Fruit fly (Drosophila melanogaster) Kc167 (cell line): Measurements from ENCODE around the gene Gr64f.

Source experiments
- Myc ChIP-seq: fragments of >200 bp; optimal IDR thresholded peaks from 2 replicates; lab custom pipeline; 2017; ENCODE audit warnings: missing external identifiers
- Sin3A ChIP-seq: fragments of >200 bp; optimal IDR thresholded peaks from 2 replicates; lab custom pipeline; 2018; ENCODE audit warnings: missing external identifiers
- h ChIP-seq: fragments of >200 bp; optimal IDR thresholded peaks from 3 replicates; lab custom pipeline; 2018; ENCODE audit warnings: missing external identifiers
- insv ChIP-seq: fragments of >200 bp; optimal IDR thresholded peaks from 3 replicates; lab custom pipeline; 2018; ENCODE audit warnings: missing external identifiers
- psq ChIP-seq: fragments of >200 bp; optimal IDR thresholded peaks from 2 replicates; lab custom pipeline; 2017; ENCODE audit warnings: missing external identifiers
- ttk ChIP-seq: sonication (Bioruptor generic); optimal IDR thresholded peaks from 2 replicates; lab custom pipeline; 2017; ENCODE audit warnings: missing external identifiers

Gene Gr64f

DNA sequence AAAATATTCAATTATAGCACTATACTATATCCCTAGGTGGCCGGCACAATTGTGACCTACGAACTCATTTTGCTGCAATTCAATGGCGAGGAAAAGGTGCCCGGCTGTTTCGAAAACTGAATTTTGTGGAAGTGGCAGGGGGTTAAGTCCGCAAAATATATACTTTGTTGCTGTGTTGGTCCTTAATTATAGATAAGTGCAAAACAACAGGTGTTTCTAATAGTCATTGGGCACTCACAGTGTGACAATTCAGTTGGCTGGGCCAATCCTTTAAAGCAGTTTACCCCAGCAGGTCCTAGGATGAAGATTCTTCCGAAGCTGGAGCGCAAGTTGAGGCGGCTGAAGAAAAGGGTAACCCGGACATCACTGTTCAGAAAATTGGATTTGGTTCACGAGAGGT is at the start of gene Gr64f:
Gr64f (plus strand) TSS at position 301 of the 400 bp plus-strand sequence.
- TF ChIP-seq insv (lab: Kevin White, UChicago) (no peak), h (lab: Kevin White, UChicago) (no peak), ttk (lab: Kevin White, UChicago) (no peak), psq (lab: Kevin White, UChicago) (no peak), Myc (lab: Kevin White, UChicago) (no peak), Sin3A (no peak)

dm6 chr3L:3995554-3995953 is 40.0 kb upstream of the Gr64f start:
- TF ChIP-seq Sin3A (no peak), h (lab: Kevin White, UChicago) (no peak), Myc (lab: Kevin White, UChicago) (no peak), ttk (lab: Kevin White, UChicago) (no peak), psq (lab: Kevin White, UChicago) (no peak), insv (lab: Kevin White, UChicago) (no peak)

dm6 chr3L:4000711-4001110 is 34.9 kb upstream of the Gr64f start:
- no peak for TF ChIP-seq h (lab: Kevin White, UChicago)
- TF ChIP-seq psq (lab: Kevin White, UChicago), result no peak
- TF ChIP-seq Sin3A, result no peak

dm6 chr3L:4001500-4001899 is 34.1 kb upstream of the Gr64f start:
- no peak for TF ChIP-seq ttk (lab: Kevin White, UChicago)
- TF ChIP-seq Sin3A, result no peak
- no peak for TF ChIP-seq h (lab: Kevin White, UChicago)
- no peak for TF ChIP-seq Myc (lab: Kevin White, UChicago)
- TF ChIP-seq insv (lab: Kevin White, UChicago), result no peak
- no peak for TF ChIP-seq psq (lab: Kevin White, UChicago)

dm6 chr3L:4003316-4003715 is 32.3 kb upstream of the Gr64f start, which contains the start of gene CG14985:
Gene CG14985, plus strand, starts transcription at chr3L:4003474.
- no peak for TF ChIP-seq psq (lab: Kevin White, UChicago)
- TF ChIP-seq insv (lab: Kevin White, UChicago), result no peak
- no peak for TF ChIP-seq ttk (lab: Kevin White, UChicago)
- TF ChIP-seq h (lab: Kevin White, UChicago), result no peak

- no peak for TF ChIP-seq psq (lab: Kevin White, UChicago)
- TF ChIP-seq insv (lab: Kevin White, UChicago), result no peak
- no peak for TF ChIP-seq h (lab: Kevin White, UChicago)
- no peak for TF ChIP-seq Myc (lab: Kevin White, UChicago)
- TF ChIP-seq ttk (lab: Kevin White, UChicago), result no peak
- TF ChIP-seq Sin3A, result no peak
Measured at dm6 chr3L:4007256-4007655, 28.3 kb upstream of the Gr64f start.

DNA sequence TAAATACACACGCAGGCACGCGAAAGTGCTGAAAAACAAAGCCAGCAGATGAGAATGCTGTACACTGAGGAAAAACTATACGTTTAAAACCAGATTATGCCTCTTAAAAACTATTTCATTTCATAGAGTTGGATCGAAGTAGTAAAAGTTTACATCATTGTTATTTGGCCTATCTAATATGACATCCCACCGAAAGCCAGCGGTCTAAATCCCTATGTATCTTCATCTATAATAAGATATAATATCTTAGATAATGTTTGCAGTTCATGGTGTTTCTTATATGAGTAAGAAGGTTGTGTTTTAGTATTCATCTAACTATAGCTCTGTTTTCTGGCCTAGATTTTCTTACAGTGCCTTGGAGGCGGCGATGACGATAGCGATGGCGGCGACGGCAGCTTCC is 25.5 kb upstream of the Gr64f start:
- no peak for TF ChIP-seq insv (lab: Kevin White, UChicago)
- TF ChIP-seq psq (lab: Kevin White, UChicago), result no peak
- no peak for TF ChIP-seq Sin3A
- TF ChIP-seq Myc (lab: Kevin White, UChicago), result no peak
- TF ChIP-seq h (lab: Kevin White, UChicago), result no peak
- no peak for TF ChIP-seq ttk (lab: Kevin White, UChicago)

DNA sequence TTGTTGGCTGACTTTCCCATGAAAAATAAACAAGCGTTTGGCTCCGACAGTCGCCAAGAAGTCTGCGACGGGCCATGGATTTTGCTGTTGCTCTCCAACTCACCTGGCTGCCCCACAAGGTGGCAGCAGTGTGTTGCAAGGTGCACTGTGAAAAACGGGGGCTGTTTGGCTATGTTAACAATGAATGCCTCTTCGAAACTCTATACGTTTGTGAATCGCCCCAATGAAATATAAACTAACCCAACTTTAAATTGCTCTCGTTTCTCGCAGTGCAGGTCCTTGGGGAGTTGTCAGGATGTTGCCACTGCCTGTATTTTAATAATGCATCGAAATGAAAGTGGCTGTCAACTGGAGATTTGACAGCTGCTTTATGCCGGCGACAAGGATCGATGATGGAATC is 21.2 kb upstream of the Gr64f start:
- TF ChIP-seq h (lab: Kevin White, UChicago) (no peak), psq (lab: Kevin White, UChicago) (no peak), insv (lab: Kevin White, UChicago) (no peak), Sin3A (no peak), Myc (lab: Kevin White, UChicago) (no peak), ttk (lab: Kevin White, UChicago) (no peak)

DNA sequence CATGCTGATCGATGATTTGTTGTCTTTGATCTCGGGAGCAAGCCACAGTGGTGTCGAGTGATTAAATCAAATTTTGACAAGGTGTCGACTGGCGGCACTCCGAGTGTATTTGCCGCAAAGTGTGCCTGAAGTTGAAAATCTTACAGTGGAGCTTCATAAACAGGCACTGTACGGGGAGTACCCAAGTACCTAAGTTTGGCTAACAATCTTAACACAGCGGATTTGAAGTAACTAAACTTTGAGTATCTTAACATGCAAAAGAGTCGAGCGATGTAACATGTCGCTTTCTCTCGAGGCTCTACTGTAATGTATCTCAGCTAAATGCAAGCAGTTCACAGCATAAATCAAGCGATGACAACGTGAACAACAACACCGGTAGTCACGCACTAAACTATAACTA is 18.8 kb upstream of the Gr64f start:
- TF ChIP-seq Myc (lab: Kevin White, UChicago), result no peak
- TF ChIP-seq Sin3A, result no peak

DNA sequence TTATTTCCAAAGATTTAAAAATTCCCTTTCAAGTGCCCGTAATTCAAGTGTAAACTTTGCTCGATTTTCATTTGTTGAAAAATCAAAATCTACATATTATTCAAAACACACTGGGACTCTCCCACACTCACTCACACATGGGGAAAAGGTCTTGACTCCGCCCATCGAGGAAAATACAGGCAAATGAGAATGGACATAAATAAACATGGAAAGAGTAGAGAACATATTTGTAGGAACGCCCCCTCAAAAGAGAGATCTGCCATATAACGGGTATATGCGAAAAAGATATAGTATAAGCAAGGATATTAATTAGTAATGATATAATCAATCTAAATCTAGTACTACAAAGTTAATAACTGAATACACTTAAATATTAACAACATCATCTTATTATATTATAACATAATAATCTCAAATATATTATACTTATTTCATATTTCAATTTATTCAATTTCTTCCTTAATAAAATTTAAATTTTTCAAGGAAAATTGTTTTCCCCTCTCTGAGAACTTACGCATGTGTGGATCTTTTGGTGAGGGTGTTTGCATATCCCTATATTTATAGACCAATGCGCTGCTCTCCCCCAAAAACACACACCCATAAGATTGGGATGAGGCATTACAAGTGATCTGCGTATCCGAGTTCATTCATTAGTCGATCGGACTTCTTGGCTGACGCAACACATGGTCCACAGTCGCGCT is 17.2 kb upstream of the Gr64f start, which contains the start of gene FoxL1:
FoxL1 (plus strand) TSS at position 651 of the 701 bp plus-strand sequence.
- no peak for TF ChIP-seq psq (lab: Kevin White, UChicago)
- TF ChIP-seq ttk (lab: Kevin White, UChicago), result no peak
- TF ChIP-seq insv (lab: Kevin White, UChicago), result no peak
- no peak for TF ChIP-seq Myc (lab: Kevin White, UChicago)
- no peak for TF ChIP-seq Sin3A
- no peak for TF ChIP-seq h (lab: Kevin White, UChicago)

dm6 chr3L:4021260-4021831 is 14.3 kb upstream of the Gr64f start, which contains the start of gene Mul1:
Gene Mul1, plus strand, starts transcription at chr3L:4021457.
- TF ChIP-seq Myc (lab: Kevin White, UChicago) (no peak), insv (lab: Kevin White, UChicago) (no peak), Sin3A (no peak), psq (lab: Kevin White, UChicago) (no peak), h (lab: Kevin White, UChicago) (no peak), ttk (lab: Kevin White, UChicago) (no peak)

dm6 chr3L:4024464-4024863 is 11.1 kb upstream of the Gr64f start:
- no peak for TF ChIP-seq h (lab: Kevin White, UChicago)
- TF ChIP-seq insv (lab: Kevin White, UChicago), result no peak
- no peak for TF ChIP-seq ttk (lab: Kevin White, UChicago)
